Fruit fly (Drosophila melanogaster) S2 (cell line): ENCODE measurements around the gene CG33093.

Experiments
- CG8478 ChIP-seq: fragments of >200 bp; optimal IDR thresholded peaks from 2 replicates; lab custom pipeline; 2018
- CTCF ChIP-seq, 2 experiments: fragments of >200 bp; optimal IDR thresholded peaks; 2 replicates each; lab custom pipeline; 2018

DNA sequence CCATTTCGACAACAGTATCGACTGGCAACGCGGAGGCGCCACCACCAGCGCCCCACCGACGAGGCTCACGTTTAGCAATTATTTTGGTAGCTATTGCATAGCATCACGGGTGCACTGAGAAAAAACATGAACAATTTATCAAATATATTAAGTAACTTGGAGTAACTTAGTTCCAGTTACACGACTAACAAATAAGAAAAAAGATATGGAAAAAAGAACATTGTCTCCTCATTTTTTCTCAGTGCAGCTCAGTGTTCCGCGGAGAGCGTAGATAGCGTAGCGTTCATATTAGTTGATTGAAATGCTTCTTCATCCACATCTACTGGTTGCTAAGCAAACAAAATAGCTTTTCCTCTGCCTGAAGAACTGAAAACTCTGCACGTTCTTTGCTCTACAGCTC lies 16.3 kb downstream of the CG33093 start:
- no peak for TF ChIP-seq CTCF (optimal IDR thresholded peaks at IDR 0.05; lab: Kevin White, UChicago)
- TF ChIP-seq CG8478 = no peak
